Worm (Caenorhabditis elegans) whole organism, mixed stage, embryonic: ENCODE data around the gene srx-14.

Source experiments
- M03D4.4 ChIP-seq: sonication (generic microtip); optimal IDR thresholded peaks from 2 replicates; lab custom pipeline; 2017; ENCODE audit warnings: mild to moderate bottlenecking, missing genetic modification characterization, missing compliant biosample characterization
- bed-3 ChIP-seq: fragments of 200-800 bp; sonication (Bioruptor generic); optimal IDR thresholded peaks from 3 replicates; lab custom pipeline; 2018; ENCODE audit warnings: mild to moderate bottlenecking, missing genetic modification characterization, moderate library complexity, missing compliant biosample characterization
- blmp-1 ChIP-seq: fragments of 150-350 bp; optimal IDR thresholded peaks from 2 replicates; lab custom pipeline; 2014; ENCODE audit warnings: missing biosample characterization, missing genetic modification characterization
- ceh-39 ChIP-seq: fragments of 150-350 bp; optimal IDR thresholded peaks from 2 replicates; lab custom pipeline; 2014; ENCODE audit warnings: missing biosample characterization, missing genetic modification characterization
- ceh-43 ChIP-seq: fragments of 200-800 bp; sonication (Bioruptor generic); optimal IDR thresholded peaks from 2 replicates; lab custom pipeline; 2018; ENCODE audit warnings: mild to moderate bottlenecking, missing genetic modification characterization, moderate library complexity, missing compliant biosample characterization
- ceh-83 ChIP-seq: fragments of 200-800 bp; sonication (Bioruptor generic); optimal IDR thresholded peaks from 2 replicates; lab custom pipeline; 2018; ENCODE audit warnings: mild to moderate bottlenecking, missing genetic modification characterization, missing compliant biosample characterization
- ces-1 ChIP-seq: fragments of 150-350 bp; optimal IDR thresholded peaks from 2 replicates; lab custom pipeline; 2014; ENCODE audit warnings: missing biosample characterization, missing genetic modification reagents, missing genetic modification characterization
- cnd-1 ChIP-seq: fragments of 200-800 bp; sonication (Bioruptor generic); optimal IDR thresholded peaks from 2 replicates; lab custom pipeline; 2018; ENCODE audit warnings: mild to moderate bottlenecking, missing genetic modification characterization, missing compliant biosample characterization
- drap-1 ChIP-seq: fragments of 200-800 bp; sonication (Bioruptor generic); optimal IDR thresholded peaks from 3 replicates; lab custom pipeline; 2018; ENCODE audit warnings: mild to moderate bottlenecking, missing genetic modification characterization, missing compliant biosample characterization
- elt-1 ChIP-seq: sonication (generic microtip); optimal IDR thresholded peaks from 2 replicates; lab custom pipeline; 2017; ENCODE audit warnings: missing genetic modification characterization, mild to moderate bottlenecking, missing compliant biosample characterization, antibody characterized with exemption, moderate library complexity, borderline replicate concordance; ENCODE audit not compliant: insufficient read depth
- flh-1 ChIP-seq: fragments of 200-800 bp; sonication (Bioruptor generic); optimal IDR thresholded peaks from 2 replicates; lab custom pipeline; 2018; ENCODE audit warnings: mild to moderate bottlenecking, missing genetic modification characterization, moderate library complexity, missing compliant biosample characterization
- ham-2 ChIP-seq: fragments of 200-800 bp; sonication (Bioruptor generic); optimal IDR thresholded peaks from 2 replicates; lab custom pipeline; 2018; ENCODE audit warnings: mild to moderate bottlenecking, missing genetic modification characterization, missing compliant biosample characterization
- hlh-1 ChIP-seq: fragments of 150-350 bp; optimal IDR thresholded peaks from 2 replicates; lab custom pipeline; 2014; ENCODE audit warnings: missing biosample characterization, missing genetic modification reagents, missing genetic modification characterization
- lin-13 ChIP-seq: fragments of 150-350 bp; optimal IDR thresholded peaks from 2 replicates; lab custom pipeline; 2014; ENCODE audit warnings: missing biosample characterization, missing genetic modification characterization
- lsy-2 ChIP-seq: fragments of 150-350 bp; optimal IDR thresholded peaks from 2 replicates; lab custom pipeline; 2014; ENCODE audit warnings: missing biosample characterization, missing genetic modification characterization
- mab-5 ChIP-seq: fragments of 150-350 bp; optimal IDR thresholded peaks from 2 replicates; lab custom pipeline; 2014; ENCODE audit warnings: missing biosample characterization, missing genetic modification characterization
- mep-1 ChIP-seq: fragments of 150-350 bp; optimal IDR thresholded peaks from 2 replicates; lab custom pipeline; 2017; ENCODE audit warnings: missing biosample characterization, missing genetic modification reagents, missing genetic modification characterization, inconsistent platforms
- nhr-12 ChIP-seq: fragments of 150-350 bp; optimal IDR thresholded peaks from 2 replicates; lab custom pipeline; 2014; ENCODE audit warnings: missing biosample characterization, missing genetic modification characterization
- nhr-2 ChIP-seq: fragments of 150-350 bp; optimal IDR thresholded peaks from 2 replicates; lab custom pipeline; 2014; ENCODE audit warnings: missing biosample characterization, missing genetic modification characterization
- nhr-28 ChIP-seq: fragments of 150-350 bp; optimal IDR thresholded peaks from 2 replicates; lab custom pipeline; 2014; ENCODE audit warnings: missing biosample characterization, missing genetic modification characterization
- nhr-76 ChIP-seq: sonication (generic microtip); optimal IDR thresholded peaks from 2 replicates; lab custom pipeline; 2017; ENCODE audit warnings: missing biosample characterization, missing genetic modification characterization
- pha-4 ChIP-seq: fragments of 150-350 bp; optimal IDR thresholded peaks from 2 replicates; lab custom pipeline; 2018; ENCODE audit warnings: missing biosample characterization, missing genetic modification reagents, missing genetic modification characterization
- sem-2 ChIP-seq: fragments of 200-800 bp; sonication (Bioruptor generic); optimal IDR thresholded peaks from 2 replicates; lab custom pipeline; 2018; ENCODE audit warnings: mild to moderate bottlenecking, missing genetic modification characterization, missing compliant biosample characterization
- snpc-4 ChIP-seq: fragments of 150-350 bp; optimal IDR thresholded peaks from 2 replicates; lab custom pipeline; 2014; ENCODE audit warnings: missing biosample characterization, missing genetic modification characterization
- sptf-1 ChIP-seq: sonication (generic microtip); optimal IDR thresholded peaks from 2 replicates; lab custom pipeline; 2017; ENCODE audit warnings: mild to moderate bottlenecking, missing genetic modification characterization, moderate library complexity, missing compliant biosample characterization
- tbx-8 ChIP-seq: fragments of 200-800 bp; sonication (Bioruptor generic); optimal IDR thresholded peaks from 2 replicates; lab custom pipeline; 2018; ENCODE audit warnings: mild to moderate bottlenecking, missing genetic modification characterization, moderate library complexity, missing compliant biosample characterization
- unc-120 ChIP-seq: sonication (generic microtip); optimal IDR thresholded peaks from 2 replicates; lab custom pipeline; 2017; ENCODE audit warnings: missing genetic modification characterization, missing compliant biosample characterization; ENCODE audit not compliant: poor library complexity, severe bottlenecking
- unc-39 ChIP-seq: fragments of 150-350 bp; optimal IDR thresholded peaks from 2 replicates; lab custom pipeline; 2014; ENCODE audit warnings: missing biosample characterization, missing genetic modification characterization
- unc-62 ChIP-seq: fragments of 150-350 bp; optimal IDR thresholded peaks from 2 replicates; lab custom pipeline; 2014; ENCODE audit warnings: missing biosample characterization, missing genetic modification reagents, missing genetic modification characterization
- zip-8 ChIP-seq: fragments of 150-350 bp; optimal IDR thresholded peaks from 2 replicates; lab custom pipeline; 2014; ENCODE audit warnings: missing biosample characterization, missing genetic modification characterization
- ztf-11 ChIP-seq: fragments of 150-350 bp; optimal IDR thresholded peaks from 2 replicates; lab custom pipeline; 2014; ENCODE audit warnings: missing biosample characterization, missing genetic modification characterization

srx-14 gene

ce11 chrIV:1147594-1147993, 34.1 kb upstream of the srx-14 start:
- TF ChIP-seq lsy-2 (tag; lab: Kevin White, UChicago) (no peak), mab-5 (no peak), unc-39 (no peak), ceh-43 (GFP tag; lab: Kevin White, UChicago) (no peak), unc-120 (no peak), unc-62 (GFP tag; lab: Kevin White, UChicago) (no peak), drap-1 (GFP tag; lab: Kevin White, UChicago) (no peak), snpc-4 (tag; lab: Kevin White, UChicago) (no peak), ceh-83 (GFP tag; lab: Kevin White, UChicago) (no peak), ham-2 (no peak), blmp-1 (tag; lab: Kevin White, UChicago) (no peak), mep-1 (no peak)

- TF ChIP-seq pha-4 (tag; lab: Kevin White, UChicago) (no peak), cnd-1 (tag; lab: Kevin White, UChicago) (no peak), hlh-1 (no peak)
Measured at ce11 chrIV:1136658-1137057, 23.1 kb upstream of the srx-14 start, which contains the start of gene C44B12.6. C44B12.6 (minus strand) TSS chrIV:1136758.

ce11 chrIV:1127852-1128251, 14.3 kb upstream of the srx-14 start:
- no peak for TF ChIP-seq nhr-12 (tag; lab: Kevin White, UChicago)
- no peak for TF ChIP-seq snpc-4 (tag; lab: Kevin White, UChicago)
- no peak for TF ChIP-seq ztf-11 (tag; lab: Kevin White, UChicago)
- TF ChIP-seq nhr-76 (tag; lab: Kevin White, UChicago) = no peak

- TF ChIP-seq M03D4.4 (tag; lab: Kevin White, UChicago) (no peak), bed-3 (GFP tag; lab: Kevin White, UChicago) (no peak), elt-1 (tag; lab: Kevin White, UChicago) (no peak), ham-2 (no peak), unc-62 (GFP tag; lab: Kevin White, UChicago) (no peak), ztf-11 (tag; lab: Kevin White, UChicago) (no peak), zip-8 (tag; lab: Kevin White, UChicago) (no peak), cnd-1 (tag; lab: Kevin White, UChicago) (no peak), nhr-2 (tag; lab: Kevin White, UChicago) (no peak), pha-4 (tag; lab: Kevin White, UChicago) (no peak), ceh-83 (GFP tag; lab: Kevin White, UChicago) (no peak), lin-13 (tag; lab: Kevin White, UChicago) (no peak), mab-5 (no peak), ces-1 (GFP tag; lab: Kevin White, UChicago) (no peak), hlh-1 (no peak), ceh-43 (GFP tag; lab: Kevin White, UChicago) (no peak), mep-1 (no peak), ceh-39 (tag; lab: Kevin White, UChicago) (no peak), sptf-1 (tag; lab: Kevin White, UChicago) (no peak), flh-1 (GFP tag; lab: Kevin White, UChicago) (no peak)
Measured at ce11 chrIV:1126490-1126889, 13.0 kb upstream of the srx-14 start, which contains the start of gene perm-2. perm-2 (plus strand) TSS chrIV:1126790.

ce11 chrIV:1124741-1125140, 11.2 kb upstream of the srx-14 start, which contains the start of gene perm-4:
perm-4 (minus strand) TSS chrIV:1125107.
- TF ChIP-seq mep-1 (no peak), zip-8 (tag; lab: Kevin White, UChicago) (no peak), lsy-2 (tag; lab: Kevin White, UChicago) (no peak), ceh-83 (GFP tag; lab: Kevin White, UChicago) (no peak), nhr-28 (tag; lab: Kevin White, UChicago) (no peak), unc-120 (no peak)

- TF ChIP-seq unc-39 (no peak), sptf-1 (tag; lab: Kevin White, UChicago) (no peak), elt-1 (tag; lab: Kevin White, UChicago) (no peak), zip-8 (tag; lab: Kevin White, UChicago) (no peak), ceh-43 (GFP tag; lab: Kevin White, UChicago) (no peak), sem-2 (GFP tag; lab: Kevin White, UChicago) (no peak), ceh-83 (GFP tag; lab: Kevin White, UChicago) (no peak), lin-13 (tag; lab: Kevin White, UChicago) (no peak), tbx-8 (GFP tag; lab: Kevin White, UChicago) (no peak), nhr-76 (tag; lab: Kevin White, UChicago) (no peak), blmp-1 (tag; lab: Kevin White, UChicago) (no peak)
Measured at ce11 chrIV:1123357-1123756, 9.8 kb upstream of the srx-14 start.
